Fruit fly (Drosophila melanogaster): ENCODE measurements around the gene CG5515.

- TF ChIP-seq fd96Ca (GFP tag; IDR thresholded peaks at IDR 0.05) (no peak), CG9948 (tag; optimal IDR thresholded peaks at IDR 0.05) (no peak), D1 (tag; optimal IDR thresholded peaks at IDR 0.05) (no peak), Ets98B (GFP tag; IDR thresholded peaks at IDR 0.05) (peak; percentile 20), rn (GFP tag; IDR thresholded peaks at IDR 0.05) (no peak), Pif1A (GFP tag; optimal IDR thresholded peaks at IDR 0.05) (peak; percentile 30), CG8301 (tag; optimal IDR thresholded peaks at IDR 0.05) (no peak)
Measured at dm6 chr3R:24230423-24231205, 41.9 kb upstream of the CG5515 start, which contains the start of gene mask.
